Fruit fly (Drosophila melanogaster) whole organism, pupa: ENCODE data around the gene CG12003.

Source experiments
- CG10348 ChIP-seq: fragments of 200-800 bp; sonication (Bioruptor generic); IDR thresholded peaks from 2 replicates; pipeline ENCODE4 v1.3.6; 2022; ENCODE audit warnings: missing biosample characterization, missing genetic modification characterization
- CG12605 ChIP-seq: fragments of 200-800 bp; sonication (Bioruptor generic); IDR thresholded peaks from 2 replicates; pipeline ENCODE4 v1.3.6; 2022; ENCODE audit warnings: missing biosample characterization, missing genetic modification characterization
- CG13204 ChIP-seq: fragments of 200-800 bp; sonication (Bioruptor generic); optimal IDR thresholded peaks from 2 replicates; lab custom pipeline; 2018; ENCODE audit warnings: missing biosample characterization, mild to moderate bottlenecking, missing genetic modification characterization, moderate library complexity
- CG14655 ChIP-seq: fragments of 200-800 bp; sonication (Bioruptor generic); optimal IDR thresholded peaks from 3 replicates; lab custom pipeline; 2017; ENCODE audit warnings: mild to moderate bottlenecking, missing biosample characterization, missing genetic modification reagents, missing genetic modification characterization
- CG15710 ChIP-seq: fragments of 200-800 bp; sonication (Bioruptor generic); optimal IDR thresholded peaks from 2 replicates; lab custom pipeline; 2018; ENCODE audit warnings: missing biosample characterization, mild to moderate bottlenecking, missing genetic modification characterization, moderate library complexity
- CG17806 ChIP-seq: fragments of 200-800 bp; sonication (Bioruptor generic); optimal IDR thresholded peaks from 2 replicates; lab custom pipeline; 2018; ENCODE audit warnings: missing biosample characterization, mild to moderate bottlenecking, missing genetic modification characterization, moderate library complexity
- CG32121 ChIP-seq: fragments of 200-800 bp; sonication (Bioruptor generic); IDR thresholded peaks from 2 replicates; pipeline ENCODE4 v1.3.6; 2022; ENCODE audit warnings: missing biosample characterization, missing genetic modification characterization
- CG34367 ChIP-seq: fragments of 200-800 bp; sonication (Bioruptor generic); optimal IDR thresholded peaks from 2 replicates; lab custom pipeline; 2018; ENCODE audit warnings: missing biosample characterization, mild to moderate bottlenecking, missing genetic modification characterization
- CG4496 ChIP-seq: fragments of 200-800 bp; sonication (Bioruptor generic); IDR thresholded peaks from 3 replicates; pipeline ENCODE4 v1.3.6; 2022; ENCODE audit warnings: missing biosample characterization, missing genetic modification characterization
- CG8159 ChIP-seq: fragments of 200-800 bp; sonication (Bioruptor generic); optimal IDR thresholded peaks from 3 replicates; lab custom pipeline; 2018; ENCODE audit warnings: missing biosample characterization, mild to moderate bottlenecking, missing genetic modification characterization, moderate library complexity
- CG8301 ChIP-seq: fragments of 200-800 bp; sonication (Bioruptor generic); optimal IDR thresholded peaks from 2 replicates; lab custom pipeline; 2018; ENCODE audit warnings: missing biosample characterization, mild to moderate bottlenecking, missing genetic modification characterization
- CG9948 ChIP-seq: fragments of 200-800 bp; sonication (Bioruptor generic); optimal IDR thresholded peaks from 2 replicates; lab custom pipeline; 2018; ENCODE audit warnings: missing biosample characterization, mild to moderate bottlenecking, missing genetic modification characterization, moderate library complexity
- D1 ChIP-seq: fragments of 200-800 bp; sonication (Bioruptor generic); optimal IDR thresholded peaks from 2 replicates; lab custom pipeline; 2018; ENCODE audit warnings: missing biosample characterization, mild to moderate bottlenecking, missing genetic modification characterization, moderate library complexity
- EcR ChIP-seq: fragments of 200-800 bp; sonication (Bioruptor generic); optimal IDR thresholded peaks from 3 replicates; lab custom pipeline; 2019; ENCODE audit warnings: missing biosample characterization, missing genetic modification characterization, mild to moderate bottlenecking, moderate library complexity, missing genetic modification reagents
- Ets98B ChIP-seq: fragments of 200-800 bp; sonication (Bioruptor generic); IDR thresholded peaks from 2 replicates; pipeline ENCODE4 v1.3.6; 2022; ENCODE audit warnings: missing biosample characterization, missing genetic modification characterization
- Pif1A ChIP-seq: fragments of 200-800 bp; sonication (Bioruptor generic); optimal IDR thresholded peaks from 3 replicates; lab custom pipeline; 2016; ENCODE audit warnings: missing biosample characterization, missing genetic modification characterization
- Pif1B ChIP-seq: fragments of 200-800 bp; sonication (Bioruptor generic); optimal IDR thresholded peaks from 3 replicates; lab custom pipeline; 2016; ENCODE audit warnings: missing biosample characterization, missing genetic modification characterization
- Snoo ChIP-seq: fragments of 200-800 bp; sonication (Bioruptor generic); optimal IDR thresholded peaks from 3 replicates; lab custom pipeline; 2017; ENCODE audit warnings: missing biosample characterization, mild to moderate bottlenecking, missing genetic modification characterization, inconsistent platforms
- fd96Ca ChIP-seq: fragments of 200-800 bp; sonication (Bioruptor generic); IDR thresholded peaks from 3 replicates; pipeline ENCODE4 v1.3.6; 2022; ENCODE audit warnings: missing biosample characterization, missing genetic modification characterization
- gl ChIP-seq: fragments of 200-800 bp; sonication (Bioruptor generic); optimal IDR thresholded peaks from 2 replicates; lab custom pipeline; 2018; ENCODE audit warnings: missing biosample characterization, mild to moderate bottlenecking, missing genetic modification characterization
- rn ChIP-seq: fragments of 200-800 bp; sonication (Bioruptor generic); IDR thresholded peaks from 2 replicates; pipeline ENCODE4 v1.3.6; 2022; ENCODE audit warnings: missing biosample characterization, missing genetic modification characterization

CG12003 gene

dm6 chr3L:1568225-1569161, 3.3 kb downstream of the CG12003 start, which contains the start of gene CG7879:
TSS of gene CG7879 (minus strand) at chr3L:1568608.
- TF ChIP-seq CG32121 (GFP tag; lab: Robert Waterston, UW) (no peak), D1 (tag; lab: Kevin White, UChicago) (no peak), CG15710 (tag; lab: Kevin White, UChicago) (peak; percentile 18), Ets98B (GFP tag; lab: Robert Waterston, UW) (no peak; the same call in 1 of the 2 replicates), CG4496 (GFP tag; lab: Robert Waterston, UW) (0 out of 3 replicates have a peak, but pooled peaks have one; percentile 17), CG14655 (no peak), CG10348 (GFP tag; lab: Robert Waterston, UW) (no peak), Pif1B (GFP tag; lab: Kevin White, UChicago) (peak; percentile 46), EcR (GFP tag; lab: Kevin White, UChicago) (peak; percentile 55), CG12605 (GFP tag; lab: Robert Waterston, UW) (no peak), CG9948 (tag; lab: Kevin White, UChicago) (no peak), fd96Ca (GFP tag; lab: Robert Waterston, UW) (peak; percentile 34; the same call in 1 of the 3 replicates), CG13204 (no peak), CG17806 (no peak), gl (tag; lab: Kevin White, UChicago) (no peak), CG8301 (tag; lab: Kevin White, UChicago) (no peak), Snoo (no peak), CG34367 (tag; lab: Kevin White, UChicago) (no peak), Pif1A (no peak), rn (GFP tag; lab: Robert Waterston, UW) (no peak), CG8159 (tag; lab: Kevin White, UChicago) (peak; percentile 25)

dm6 chr3L:1569162-1569965, 4.2 kb downstream of the CG12003 start, which contains the start of gene Tmep:
TSS of gene Tmep (plus strand) at chr3L:1569181.
- no peak for TF ChIP-seq CG9948 (tag; lab: Kevin White, UChicago)
- no peak for TF ChIP-seq CG12605 (GFP tag; lab: Robert Waterston, UW)
- no peak for TF ChIP-seq CG32121 (GFP tag; lab: Robert Waterston, UW)
- peak; percentile 75 for TF ChIP-seq EcR (GFP tag; lab: Kevin White, UChicago)

- TF ChIP-seq CG12605 (GFP tag; lab: Robert Waterston, UW), result peak; percentile 64
- TF ChIP-seq CG9948 (tag; lab: Kevin White, UChicago), result no peak
- TF ChIP-seq CG10348 (GFP tag; lab: Robert Waterston, UW), result no peak
- TF ChIP-seq CG34367 (tag; lab: Kevin White, UChicago), result no peak
- TF ChIP-seq CG8301 (tag; lab: Kevin White, UChicago), result no peak
- no peak for TF ChIP-seq fd96Ca (GFP tag; lab: Robert Waterston, UW)
- TF ChIP-seq CG14655, result no peak
- TF ChIP-seq CG8159 (tag; lab: Kevin White, UChicago), result no peak
- no peak for TF ChIP-seq Pif1B (GFP tag; lab: Kevin White, UChicago)
- TF ChIP-seq CG15710 (tag; lab: Kevin White, UChicago), result no peak
- no peak for TF ChIP-seq CG17806
- TF ChIP-seq EcR (GFP tag; lab: Kevin White, UChicago), result peak; percentile 44
- TF ChIP-seq CG4496 (GFP tag; lab: Robert Waterston, UW), result no peak
- no peak for TF ChIP-seq D1 (tag; lab: Kevin White, UChicago)
- 0 out of 2 replicates have a peak, but pooled peaks have one; percentile 28 for TF ChIP-seq CG32121 (GFP tag; lab: Robert Waterston, UW)
Measured at dm6 chr3L:1569966-1570276, 4.7 kb downstream of the CG12003 start.

- TF ChIP-seq Snoo (no peak), CG13204 (no peak), CG14655 (no peak)
- TF ChIP-seq, all 21 proteins: peak for 0
Measured at dm6 chr3L:1571077-1571476, 5.9 kb downstream of the CG12003 start.

- TF ChIP-seq EcR (GFP tag; lab: Kevin White, UChicago) (no peak), fd96Ca (GFP tag; lab: Robert Waterston, UW) (no peak), CG10348 (GFP tag; lab: Robert Waterston, UW) (no peak), D1 (tag; lab: Kevin White, UChicago) (no peak), CG34367 (tag; lab: Kevin White, UChicago) (no peak), CG8301 (tag; lab: Kevin White, UChicago) (no peak), CG17806 (no peak), CG12605 (GFP tag; lab: Robert Waterston, UW) (no peak), CG32121 (GFP tag; lab: Robert Waterston, UW) (no peak), Snoo (no peak), CG14655 (no peak), CG13204 (no peak)
Measured at dm6 chr3L:1573191-1573590, 8.0 kb downstream of the CG12003 start.
